Worm (Caenorhabditis elegans) whole organism, late embryonic: ENCODE measurements around the gene ZK1086.2.

Experiments
- C08G9.2 ChIP-seq: sonication (generic microtip); optimal IDR thresholded peaks from 2 replicates; lab custom pipeline; 2016; ENCODE audit warnings: mild to moderate bottlenecking, missing genetic modification characterization, moderate library complexity, missing compliant biosample characterization
- C38D4.7 ChIP-seq: fragments of 200-800 bp; sonication (Bioruptor generic); optimal IDR thresholded peaks from 2 replicates; lab custom pipeline; 2018; ENCODE audit warnings: mild to moderate bottlenecking, missing genetic modification characterization, moderate library complexity, missing compliant biosample characterization
- T23F11.4 ChIP-seq: fragments of 200-800 bp; sonication (Bioruptor generic); optimal IDR thresholded peaks from 2 replicates; lab custom pipeline; 2018; ENCODE audit warnings: mild to moderate bottlenecking, missing genetic modification characterization, missing compliant biosample characterization
- Y22D7AL.16 ChIP-seq: sonication (generic microtip); optimal IDR thresholded peaks from 2 replicates; lab custom pipeline; 2016; ENCODE audit warnings: missing genetic modification characterization, missing compliant biosample characterization
- ahr-1 ChIP-seq: sonication (generic microtip); optimal IDR thresholded peaks from 2 replicates; lab custom pipeline; 2016; ENCODE audit warnings: missing genetic modification characterization, missing compliant biosample characterization
- ama-1 ChIP-seq: fragments of 150-350 bp; optimal IDR thresholded peaks from 2 replicates; lab custom pipeline; 2014
- ceh-18 ChIP-seq: sonication (generic microtip); optimal IDR thresholded peaks from 2 replicates; lab custom pipeline; 2016; ENCODE audit warnings: missing genetic modification characterization, missing compliant biosample characterization
- ceh-19 ChIP-seq: fragments of 200-800 bp; sonication (Bioruptor generic); optimal IDR thresholded peaks from 2 replicates; lab custom pipeline; 2018; ENCODE audit warnings: mild to moderate bottlenecking, missing genetic modification characterization, missing compliant biosample characterization
- ceh-22 ChIP-seq: sonication (generic microtip); optimal IDR thresholded peaks from 2 replicates; lab custom pipeline; 2017; ENCODE audit warnings: missing biosample characterization, missing genetic modification characterization
- ceh-24 ChIP-seq: sonication (generic microtip); optimal IDR thresholded peaks from 2 replicates; lab custom pipeline; 2016; ENCODE audit warnings: mild to moderate bottlenecking, missing genetic modification characterization, missing compliant biosample characterization
- ceh-31 ChIP-seq: sonication (generic microtip); optimal IDR thresholded peaks from 2 replicates; lab custom pipeline; 2016; ENCODE audit warnings: missing genetic modification characterization, missing compliant biosample characterization
- ceh-45 ChIP-seq: fragments of 200-800 bp; sonication (Bioruptor generic); IDR thresholded peaks from 2 replicates; pipeline ENCODE4 v1.3.6; 2022; ENCODE audit warnings: missing genetic modification reagents, missing genetic modification characterization, missing compliant biosample characterization
- ceh-48 ChIP-seq: sonication (generic microtip); optimal IDR thresholded peaks from 2 replicates; lab custom pipeline; 2016; ENCODE audit warnings: missing genetic modification characterization, inconsistent platforms, missing compliant biosample characterization
- ceh-6 ChIP-seq: fragments of 200-800 bp; sonication (Bioruptor generic); optimal IDR thresholded peaks from 2 replicates; lab custom pipeline; 2018; ENCODE audit warnings: mild to moderate bottlenecking, missing genetic modification characterization, missing compliant biosample characterization
- ceh-9 ChIP-seq: sonication (generic microtip); optimal IDR thresholded peaks from 2 replicates; lab custom pipeline; 2016; ENCODE audit warnings: mild to moderate bottlenecking, missing genetic modification characterization, inconsistent platforms, missing compliant biosample characterization
- dmd-4 ChIP-seq: sonication (generic microtip); optimal IDR thresholded peaks from 2 replicates; lab custom pipeline; 2016; ENCODE audit warnings: borderline replicate concordance, missing genetic modification characterization, missing compliant biosample characterization
- elt-2 ChIP-seq: sonication (generic microtip); optimal IDR thresholded peaks from 2 replicates; lab custom pipeline; 2016; ENCODE audit warnings: missing genetic modification reagents, missing genetic modification characterization, missing compliant biosample characterization
- elt-4 ChIP-seq: sonication (generic microtip); optimal IDR thresholded peaks from 2 replicates; lab custom pipeline; 2016; ENCODE audit warnings: missing genetic modification characterization, missing compliant biosample characterization
- eyg-1 ChIP-seq: sonication (generic microtip); optimal IDR thresholded peaks from 2 replicates; lab custom pipeline; 2016; ENCODE audit warnings: missing genotype, missing genetic modification characterization, missing compliant biosample characterization
- fkh-10 ChIP-seq: fragments of 150-350 bp; optimal IDR thresholded peaks from 2 replicates; lab custom pipeline; 2014; ENCODE audit warnings: missing biosample characterization, missing genetic modification reagents, missing genetic modification characterization
- fkh-6 ChIP-seq: sonication (generic microtip); optimal IDR thresholded peaks from 2 replicates; lab custom pipeline; 2016; ENCODE audit warnings: missing genetic modification characterization, missing compliant biosample characterization
- hlh-30 ChIP-seq: sonication (generic microtip); optimal IDR thresholded peaks from 2 replicates; lab custom pipeline; 2017; ENCODE audit warnings: antibody characterized with exemption, missing genetic modification characterization, missing compliant biosample characterization; ENCODE audit not compliant: insufficient read depth
- hlh-8 ChIP-seq: sonication (generic microtip); optimal IDR thresholded peaks from 2 replicates; lab custom pipeline; 2016; ENCODE audit warnings: missing genotype, missing genetic modification characterization, missing compliant biosample characterization
- lim-6 ChIP-seq: sonication (generic microtip); optimal IDR thresholded peaks from 2 replicates; lab custom pipeline; 2016; ENCODE audit warnings: missing genetic modification characterization, missing compliant biosample characterization
- nfya-1 ChIP-seq: sonication (generic microtip); optimal IDR thresholded peaks from 2 replicates; lab custom pipeline; 2017; ENCODE audit warnings: missing genetic modification characterization, mild to moderate bottlenecking, missing compliant biosample characterization, antibody characterized with exemption, moderate library complexity
- npax-4 ChIP-seq: sonication (generic microtip); optimal IDR thresholded peaks from 2 replicates; lab custom pipeline; 2016; ENCODE audit warnings: missing genetic modification characterization, missing compliant biosample characterization
- pha-2 ChIP-seq: sonication (generic microtip); optimal IDR thresholded peaks from 2 replicates; lab custom pipeline; 2017; ENCODE audit warnings: mild to moderate bottlenecking, missing genetic modification characterization, missing compliant biosample characterization
- ref-2 ChIP-seq: sonication (generic microtip); optimal IDR thresholded peaks from 2 replicates; lab custom pipeline; 2016; ENCODE audit warnings: missing genetic modification characterization, missing compliant biosample characterization
- rnt-1 ChIP-seq: sonication (generic microtip); optimal IDR thresholded peaks from 2 replicates; lab custom pipeline; 2016; ENCODE audit warnings: missing genetic modification characterization, missing compliant biosample characterization
- sox-2 ChIP-seq: fragments of 200-800 bp; sonication (Bioruptor generic); IDR thresholded peaks from 2 replicates; pipeline ENCODE4 v1.3.6; 2022; ENCODE audit warnings: missing genetic modification reagents, missing genetic modification characterization, missing compliant biosample characterization
- sox-4 ChIP-seq: sonication (generic microtip); optimal IDR thresholded peaks from 2 replicates; lab custom pipeline; 2017; ENCODE audit warnings: mild to moderate bottlenecking, missing genetic modification characterization, inconsistent platforms, missing compliant biosample characterization
- tbx-2 ChIP-seq: sonication (generic microtip); optimal IDR thresholded peaks from 2 replicates; lab custom pipeline; 2016; ENCODE audit warnings: missing genetic modification characterization, missing compliant biosample characterization
- unc-3 ChIP-seq, 2 experiments: fragments of 200-800 bp in 1 of 2; sonication (Bioruptor generic) in 1 of 2; sonication (generic microtip) in 1 of 2; conservative IDR thresholded peaks in 1 of 2; optimal IDR thresholded peaks in 1 of 2; 2 replicates each; pipeline versions ENCODE4 v1.3.6 to Lab custom; 2016 to 2022; ENCODE audit warnings: missing compliant biosample characterization in 2 of 2, missing genetic modification characterization in 2 of 2, missing genetic modification reagents in 1 of 2
- unc-42 ChIP-seq: sonication (generic microtip); optimal IDR thresholded peaks from 2 replicates; lab custom pipeline; 2016; ENCODE audit warnings: missing genotype, missing genetic modification characterization, missing compliant biosample characterization
- ztf-16 ChIP-seq: sonication (generic microtip); optimal IDR thresholded peaks from 2 replicates; lab custom pipeline; 2017; ENCODE audit warnings: missing genetic modification characterization, missing compliant biosample characterization

Gene ZK1086.2

DNA sequence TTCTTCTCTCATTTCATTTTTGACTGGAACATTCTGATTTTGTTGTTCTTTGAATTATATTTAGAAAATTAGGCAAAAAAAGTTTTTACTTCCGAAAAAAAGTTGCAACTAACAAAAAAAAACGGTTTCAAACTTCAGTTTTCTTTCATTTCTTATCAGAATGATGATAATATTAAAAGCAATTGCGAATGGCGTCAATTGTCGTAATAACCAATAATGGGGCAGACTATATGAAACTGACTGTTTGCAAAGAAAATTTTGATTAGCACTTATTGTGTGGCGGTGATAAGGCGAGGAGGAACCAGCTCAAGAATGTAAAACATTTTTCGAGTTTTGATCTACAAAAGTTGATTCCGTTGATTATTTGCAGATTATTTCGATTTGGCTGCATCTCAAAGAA lies 20.7 kb downstream of the ZK1086.2 start:
- no peak for TF ChIP-seq rnt-1 (tag; lab: Kevin White, UChicago)
- peak; percentile 65 for TF ChIP-seq elt-2 (tag; lab: Kevin White, UChicago)
- no peak for TF ChIP-seq lim-6 (tag; lab: Kevin White, UChicago)

DNA sequence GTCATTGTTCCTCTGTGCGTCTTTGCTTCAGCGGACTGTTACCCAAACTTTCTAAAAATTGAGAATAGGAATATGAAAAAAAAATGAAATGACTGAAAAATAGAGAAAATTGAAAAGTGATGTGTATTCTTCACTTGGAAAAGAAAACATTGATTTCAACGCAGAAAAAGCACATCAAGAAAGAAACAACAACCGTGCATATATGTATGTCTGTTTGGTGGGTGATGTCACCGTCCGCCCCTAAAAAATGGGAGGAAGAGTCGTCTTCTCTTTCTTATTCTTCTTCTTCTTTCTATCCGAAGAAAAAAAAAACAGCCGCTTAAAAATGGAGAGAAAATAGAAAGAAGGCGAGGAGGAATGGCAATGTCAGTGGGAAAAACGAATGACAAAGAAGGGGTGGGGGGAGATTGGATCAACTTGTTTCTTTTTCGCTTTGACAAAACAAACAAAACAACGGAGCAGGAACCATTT lies 22.9 kb downstream of the ZK1086.2 start, which contains the start of gene nkb-3:
Gene nkb-3, minus strand, starts transcription at position 51 of the 471 bp plus-strand sequence.
- TF ChIP-seq ceh-45 (GFP tag; lab: Robert Waterston, UW) (no peak), eyg-1 (tag; lab: Kevin White, UChicago) (no peak), ceh-22 (tag; lab: Kevin White, UChicago) (no peak), Y22D7AL.16 (tag; lab: Kevin White, UChicago) (no peak), tbx-2 (tag; lab: Kevin White, UChicago) (no peak), ref-2 (no peak), unc-3 (GFP tag; conservative IDR thresholded peaks at IDR 0.05; lab: Robert Waterston, UW) (no peak), unc-3 (tag; optimal IDR thresholded peaks at IDR 0.05; lab: Kevin White, UChicago) (no peak), ceh-48 (tag; lab: Kevin White, UChicago) (no peak), ceh-9 (tag; lab: Kevin White, UChicago) (no peak)

DNA sequence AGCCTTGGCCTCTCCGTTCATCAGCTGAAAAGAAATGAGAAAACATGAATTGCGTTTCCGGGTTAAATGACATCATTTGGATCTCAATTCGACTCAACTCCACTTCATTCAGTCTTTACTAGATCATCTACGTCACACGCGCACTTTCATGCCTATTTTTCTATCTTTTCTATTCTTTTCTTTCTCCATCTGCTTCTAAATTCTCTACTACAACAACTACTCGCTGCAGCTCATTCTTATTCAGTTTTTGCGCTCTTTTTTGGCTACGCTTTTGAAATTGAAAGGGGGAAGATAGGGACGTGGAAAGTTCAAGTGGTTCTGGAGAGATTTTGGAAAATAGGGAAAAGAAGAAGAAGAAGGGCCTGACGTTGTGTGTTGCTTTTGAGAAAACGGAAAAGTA lies 24.9 kb downstream of the ZK1086.2 start:
- TF ChIP-seq ceh-31 (tag; lab: Kevin White, UChicago) (peak; percentile 34), T23F11.4 (GFP tag; lab: Kevin White, UChicago) (no peak), pha-2 (no peak), nfya-1 (tag; lab: Kevin White, UChicago) (peak; percentile 14), ahr-1 (tag; lab: Kevin White, UChicago) (no peak), unc-42 (tag; lab: Kevin White, UChicago) (peak; percentile 86)

DNA sequence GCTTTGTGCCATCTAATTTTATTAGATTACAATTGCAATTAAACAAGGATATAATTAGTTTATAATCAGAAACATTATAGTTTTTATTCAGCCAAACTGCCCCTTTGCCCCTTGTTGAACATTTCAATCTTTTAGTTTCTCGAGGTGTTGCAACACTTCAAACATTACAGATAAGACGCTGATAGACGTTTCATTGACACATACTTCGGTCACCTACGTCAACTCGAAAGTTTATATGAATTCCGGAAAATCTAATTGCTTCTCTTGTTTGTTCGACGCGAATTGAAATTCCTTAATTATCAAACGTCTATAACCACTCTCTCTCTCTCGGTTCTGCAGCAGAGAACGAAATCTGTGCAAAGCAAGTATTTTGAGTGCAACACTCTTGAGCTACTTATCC lies 26.1 kb downstream of the ZK1086.2 start:
- TF ChIP-seq npax-4 (no peak), unc-3 (GFP tag; conservative IDR thresholded peaks at IDR 0.05; lab: Robert Waterston, UW) (no peak), unc-3 (tag; optimal IDR thresholded peaks at IDR 0.05; lab: Kevin White, UChicago) (no peak), ama-1 (no peak), ztf-16 (tag; lab: Kevin White, UChicago) (no peak), ahr-1 (tag; lab: Kevin White, UChicago) (no peak), hlh-30 (tag; lab: Kevin White, UChicago) (no peak), fkh-10 (GFP tag; lab: Kevin White, UChicago) (no peak), elt-4 (no peak), sox-4 (tag; lab: Kevin White, UChicago) (no peak), ceh-19 (GFP tag; lab: Kevin White, UChicago) (no peak), C08G9.2 (tag; lab: Kevin White, UChicago) (no peak), ceh-9 (tag; lab: Kevin White, UChicago) (no peak), nfya-1 (tag; lab: Kevin White, UChicago) (no peak)

DNA sequence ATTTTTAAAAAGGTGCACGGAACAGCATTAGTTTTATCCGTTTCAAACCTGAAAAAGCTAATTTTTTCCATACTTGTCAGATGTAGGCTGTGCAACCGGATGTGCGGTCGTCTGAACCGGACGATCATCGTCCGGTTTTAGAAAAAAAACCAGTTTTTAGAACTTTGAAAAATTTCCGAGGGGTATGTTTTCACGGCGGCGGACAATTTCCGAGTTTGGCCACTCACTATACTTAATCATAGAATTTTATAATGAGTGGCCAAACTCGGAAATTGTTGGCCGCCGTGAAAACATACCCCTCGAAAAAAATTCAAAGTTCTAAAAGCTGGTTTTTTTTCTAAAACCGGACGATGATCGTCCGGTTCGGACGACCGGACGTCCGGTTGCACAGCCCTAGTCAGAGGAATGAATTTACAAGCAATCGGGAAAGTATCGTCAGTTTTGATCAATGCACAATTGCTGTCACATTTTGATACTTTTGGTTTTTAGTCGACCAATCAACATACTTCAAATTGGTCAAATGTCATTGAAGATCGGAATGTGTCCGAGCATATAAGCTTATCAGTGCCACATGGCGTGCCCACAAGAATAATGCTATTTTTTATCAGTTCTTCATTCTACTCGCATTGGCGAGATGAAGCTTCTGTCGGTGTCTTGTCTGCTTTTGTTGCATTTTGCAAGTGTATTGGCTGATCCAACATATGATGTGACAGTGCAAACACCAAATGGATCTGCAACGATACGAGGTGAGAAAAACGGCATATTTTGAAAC lies 33.6 kb downstream of the ZK1086.2 start, which contains the start of gene cest-13:
Gene cest-13, plus strand, starts transcription at position 562 of the 772 bp plus-strand sequence.
- TF ChIP-seq ceh-6 (no peak), ref-2 (no peak), dmd-4 (no peak), C38D4.7 (GFP tag; lab: Kevin White, UChicago) (no peak), unc-3 (GFP tag; conservative IDR thresholded peaks at IDR 0.05; lab: Robert Waterston, UW) (no peak), unc-3 (tag; optimal IDR thresholded peaks at IDR 0.05; lab: Kevin White, UChicago) (no peak), ceh-18 (tag; lab: Kevin White, UChicago) (no peak), sox-2 (GFP tag; lab: Robert Waterston, UW) (no peak), hlh-8 (tag; lab: Kevin White, UChicago) (no peak), lim-6 (tag; lab: Kevin White, UChicago) (no peak), fkh-6 (tag; lab: Kevin White, UChicago) (no peak), ceh-24 (tag; lab: Kevin White, UChicago) (no peak)
- TF ChIP-seq, all 69 proteins: peak for 0
